Worm (Caenorhabditis elegans): ENCODE results near the gene srx-62.

srx-62 gene

ce11 chrV:4007927-4008326, 12.2 kb upstream of the srx-62 start, which contains the start of gene srh-7:
TSS of gene srh-7 (plus strand) at chrV:4008227.
- no peak for TF ChIP-seq nhr-76 (tag; optimal IDR thresholded peaks at IDR 0.05)
- TF ChIP-seq daf-12 (tag; optimal IDR thresholded peaks at IDR 0.05): no peak
- no peak for TF ChIP-seq fos-1 (tag; optimal IDR thresholded peaks at IDR 0.05)

ce11 chrV:4005219-4005618, 9.5 kb upstream of the srx-62 start, which contains the start of gene srh-8:
TSS of gene srh-8 (plus strand) at chrV:4005519.
- no peak for TF ChIP-seq zag-1 (tag; optimal IDR thresholded peaks at IDR 0.05)
- TF ChIP-seq hmg-11 (tag; optimal IDR thresholded peaks at IDR 0.05): no peak
- TF ChIP-seq fkh-2 (tag; optimal IDR thresholded peaks at IDR 0.05): no peak
- TF ChIP-seq jun-1 (tag; optimal IDR thresholded peaks at IDR 0.05): no peak
- no peak for TF ChIP-seq nhr-67 (tag; optimal IDR thresholded peaks at IDR 0.05)
- TF ChIP-seq nhr-25 (tag; optimal IDR thresholded peaks at IDR 0.05): no peak
- TF ChIP-seq daf-12 (tag; optimal IDR thresholded peaks at IDR 0.05): no peak
- no peak for TF ChIP-seq ztf-11 (tag; optimal IDR thresholded peaks at IDR 0.05)
- no peak for TF ChIP-seq elt-1 (tag; optimal IDR thresholded peaks at IDR 0.05)
- no peak for TF ChIP-seq ceh-9 (tag; optimal IDR thresholded peaks at IDR 0.05)
- TF ChIP-seq nhr-23 (tag; optimal IDR thresholded peaks at IDR 0.05): no peak
- no peak for TF ChIP-seq egl-5 (tag; optimal IDR thresholded peaks at IDR 0.05)
- no peak for TF ChIP-seq snpc-4 (tag; optimal IDR thresholded peaks at IDR 0.05)
- no peak for TF ChIP-seq ztf-4 (tag; optimal IDR thresholded peaks at IDR 0.05)

- TF ChIP-seq ceh-9 (tag; optimal IDR thresholded peaks at IDR 0.05) (no peak), egl-5 (tag; optimal IDR thresholded peaks at IDR 0.05) (no peak), lin-15B (tag; optimal IDR thresholded peaks at IDR 0.05) (no peak), elt-2 (tag; optimal IDR thresholded peaks at IDR 0.05) (no peak), zag-1 (tag; optimal IDR thresholded peaks at IDR 0.05) (no peak), ceh-16 (tag; optimal IDR thresholded peaks at IDR 0.05) (no peak), unc-62 (GFP tag; optimal IDR thresholded peaks at IDR 0.05) (no peak), nhr-76 (tag; optimal IDR thresholded peaks at IDR 0.05) (no peak), nfya-1 (tag; optimal IDR thresholded peaks at IDR 0.05; ENCODE audit: insufficient read depth) (no peak), aly-2 (tag; optimal IDR thresholded peaks at IDR 0.05) (no peak), snpc-4 (tag; optimal IDR thresholded peaks at IDR 0.05) (no peak), fkh-2 (tag; optimal IDR thresholded peaks at IDR 0.05) (no peak), skn-1 (tag; optimal IDR thresholded peaks at IDR 0.05) (no peak), R02D3.7 (tag; optimal IDR thresholded peaks at IDR 0.05) (no peak)
Measured at ce11 chrV:4004577-4004976, 8.8 kb upstream of the srx-62 start.

ce11 chrV:3994048-3994447, 1.7 kb downstream of the srx-62 start, which contains the start of gene K09D9.9:
TSS of gene K09D9.9 (minus strand) at chrV:3994148.
- no peak for TF ChIP-seq nhr-43 (tag; optimal IDR thresholded peaks at IDR 0.05; ENCODE audit: poor library complexity, severe bottlenecking)
- TF ChIP-seq aly-2 (tag; optimal IDR thresholded peaks at IDR 0.05): no peak
- no peak for TF ChIP-seq mml-1 (tag; optimal IDR thresholded peaks at IDR 0.05)
- no peak for TF ChIP-seq unc-39 (tag; optimal IDR thresholded peaks at IDR 0.05)
- no peak for TF ChIP-seq hmg-11 (tag; optimal IDR thresholded peaks at IDR 0.05)
- no peak for TF ChIP-seq egl-5 (tag; optimal IDR thresholded peaks at IDR 0.05)
- TF ChIP-seq ZK546.5 (tag; optimal IDR thresholded peaks at IDR 0.05): no peak
- no peak for TF ChIP-seq ama-1 (optimal IDR thresholded peaks at IDR 0.05)
- TF ChIP-seq nhr-77 (tag; optimal IDR thresholded peaks at IDR 0.05): no peak
- no peak for TF ChIP-seq lin-15B (tag; optimal IDR thresholded peaks at IDR 0.05)
- TF ChIP-seq elt-2 (tag; optimal IDR thresholded peaks at IDR 0.05): no peak
- TF ChIP-seq skn-1 (tag; optimal IDR thresholded peaks at IDR 0.05): no peak
- TF ChIP-seq fkh-2 (tag; optimal IDR thresholded peaks at IDR 0.05): no peak
- no peak for TF ChIP-seq nfya-1 (tag; optimal IDR thresholded peaks at IDR 0.05; ENCODE audit: insufficient read depth)
- no peak for TF ChIP-seq R02D3.7 (tag; optimal IDR thresholded peaks at IDR 0.05)
- TF ChIP-seq ceh-9 (tag; optimal IDR thresholded peaks at IDR 0.05): no peak
- TF ChIP-seq elt-1 (tag; optimal IDR thresholded peaks at IDR 0.05): no peak

- no peak for TF ChIP-seq elt-1 (tag; optimal IDR thresholded peaks at IDR 0.05)
- no peak for TF ChIP-seq nhr-25 (tag; optimal IDR thresholded peaks at IDR 0.05)
- no peak for TF ChIP-seq fos-1 (tag; optimal IDR thresholded peaks at IDR 0.05)
Measured at ce11 chrV:3992334-3992733, 3.4 kb downstream of the srx-62 start.

- TF ChIP-seq ZK546.5 (tag; optimal IDR thresholded peaks at IDR 0.05): no peak
- TF ChIP-seq jun-1 (tag; optimal IDR thresholded peaks at IDR 0.05): no peak
- TF ChIP-seq lin-39 (tag; optimal IDR thresholded peaks at IDR 0.05): no peak
- peak; percentile 23 for TF ChIP-seq nhr-23 (tag; optimal IDR thresholded peaks at IDR 0.05)
- TF ChIP-seq elt-2 (tag; optimal IDR thresholded peaks at IDR 0.05): no peak
- TF ChIP-seq nhr-237 (tag; optimal IDR thresholded peaks at IDR 0.05): no peak
- TF ChIP-seq unc-62 (GFP tag; optimal IDR thresholded peaks at IDR 0.05): no peak
- TF ChIP-seq R02D3.7 (tag; optimal IDR thresholded peaks at IDR 0.05): no peak
- no peak for TF ChIP-seq nhr-28 (tag; optimal IDR thresholded peaks at IDR 0.05)
Measured at ce11 chrV:3989070-3989469, 6.7 kb downstream of the srx-62 start, which contains the start of gene nlp-27. TSS of gene nlp-27 (plus strand) at chrV:3989378.
